Worm (Caenorhabditis elegans) whole organism, L4 larva: Measurements from ENCODE around the gene enu-3.2.

Source experiments
- F37D6.2 ChIP-seq: sonication (generic microtip); optimal IDR thresholded peaks from 2 replicates; lab custom pipeline; 2016; ENCODE audit warnings: mild to moderate bottlenecking, missing genetic modification characterization, missing compliant biosample characterization
- F49E8.2 ChIP-seq: sonication (generic microtip); optimal IDR thresholded peaks from 2 replicates; lab custom pipeline; 2016; ENCODE audit warnings: missing compliant biosample characterization, mild to moderate bottlenecking, missing genetic modification characterization, borderline replicate concordance
- Y105C5A.15 ChIP-seq: fragments of 200-800 bp; sonication (Bioruptor generic); IDR thresholded peaks from 2 replicates; pipeline ENCODE4 v1.3.6; 2022; ENCODE audit warnings: missing genetic modification characterization, missing compliant biosample characterization
- Y48G9A.11 ChIP-seq: fragments of 200-800 bp; sonication (Bioruptor generic); IDR thresholded peaks from 2 replicates; pipeline ENCODE4 v1.3.6; 2022; ENCODE audit warnings: missing genetic modification reagents, missing genetic modification characterization, missing compliant biosample characterization
- Y5F2A.4 ChIP-seq: fragments of 200-800 bp; sonication (Bioruptor generic); optimal IDR thresholded peaks from 2 replicates; lab custom pipeline; 2018; ENCODE audit warnings: mild to moderate bottlenecking, missing genetic modification characterization, missing compliant biosample characterization
- Y75B8A.6 ChIP-seq: fragments of 200-800 bp; sonication (Bioruptor generic); IDR thresholded peaks from 2 replicates; pipeline ENCODE4 v1.3.6; 2022; ENCODE audit warnings: missing genetic modification reagents, missing genetic modification characterization, missing compliant biosample characterization
- aha-1 ChIP-seq: fragments of 150-350 bp; peaks from one replicate; lab custom pipeline; 2014; ENCODE audit warnings: missing biosample characterization, missing genetic modification characterization
- aly-2 ChIP-seq: sonication (generic microtip); optimal IDR thresholded peaks from 2 replicates; lab custom pipeline; 2018; ENCODE audit warnings: missing biosample characterization, missing genetic modification characterization
- arid-1 ChIP-seq: fragments of 200-800 bp; sonication (Bioruptor generic); conservative IDR thresholded peaks from 2 replicates; pipeline ENCODE4 v1.3.6; 2022; ENCODE audit warnings: missing genetic modification reagents, missing genetic modification characterization, missing compliant biosample characterization
- attf-4 ChIP-seq: sonication (generic microtip); optimal IDR thresholded peaks from 3 replicates; lab custom pipeline; 2017; ENCODE audit warnings: missing biosample characterization, missing genetic modification characterization
- ceh-28 ChIP-seq: fragments of 150-350 bp; optimal IDR thresholded peaks from 2 replicates; lab custom pipeline; 2014; ENCODE audit warnings: missing biosample characterization, missing genetic modification reagents, missing genetic modification characterization
- ceh-44 ChIP-seq: fragments of 200-800 bp; sonication (Bioruptor generic); IDR thresholded peaks from 2 replicates; pipeline ENCODE4 v1.3.6; 2022; ENCODE audit warnings: missing genetic modification reagents, missing genetic modification characterization, missing compliant biosample characterization
- ces-1 ChIP-seq: fragments of 150-350 bp; sonication (generic microtip); optimal IDR thresholded peaks from 4 replicates; lab custom pipeline; 2014; ENCODE audit warnings: missing biosample characterization, missing genetic modification reagents, missing genetic modification characterization
- cey-2 ChIP-seq: sonication (generic microtip); optimal IDR thresholded peaks from 3 replicates; lab custom pipeline; 2017; ENCODE audit warnings: missing genetic modification characterization, mild to moderate bottlenecking, missing compliant biosample characterization, antibody characterized with exemption, borderline replicate concordance; ENCODE audit not compliant: insufficient read depth
- ctbp-1 ChIP-seq: fragments of 200-800 bp; sonication (Bioruptor generic); IDR thresholded peaks from 2 replicates; pipeline ENCODE4 v1.3.6; 2022; ENCODE audit warnings: missing genetic modification reagents, missing genetic modification characterization, missing compliant biosample characterization
- daf-16 ChIP-seq, 3 experiments: sonication (generic microtip); optimal IDR thresholded peaks; 2 replicates each; lab custom pipeline; 2016 to 2017; ENCODE audit warnings: missing genetic modification characterization in 3 of 3, missing genetic modification reagents in 3 of 3, mild to moderate bottlenecking in 2 of 3, missing compliant biosample characterization in 2 of 3, missing biosample characterization in 1 of 3, moderate library complexity in 1 of 3
- dmd-8 ChIP-seq: fragments of 200-800 bp; sonication (Bioruptor generic); IDR thresholded peaks from 2 replicates; pipeline ENCODE4 v1.3.6; 2022; ENCODE audit warnings: missing genetic modification characterization, missing compliant biosample characterization
- dmd-9 ChIP-seq: fragments of 200-800 bp; sonication (Bioruptor generic); IDR thresholded peaks from 2 replicates; pipeline ENCODE4 v1.3.6; 2022; ENCODE audit warnings: missing genetic modification reagents, missing genetic modification characterization, missing compliant biosample characterization
- dpl-1 ChIP-seq: fragments of 150-350 bp; optimal IDR thresholded peaks from 2 replicates; lab custom pipeline; 2014; ENCODE audit warnings: missing biosample characterization, missing genetic modification reagents, missing genetic modification characterization
- duxl-1 ChIP-seq: sonication (generic microtip); optimal IDR thresholded peaks from 2 replicates; lab custom pipeline; 2016; ENCODE audit warnings: mild to moderate bottlenecking, missing genetic modification characterization, moderate library complexity, missing compliant biosample characterization; ENCODE audit not compliant: poor library complexity
- dve-1 ChIP-seq: sonication (generic microtip); optimal IDR thresholded peaks from 2 replicates; lab custom pipeline; 2017; ENCODE audit warnings: antibody characterized with exemption, mild to moderate bottlenecking, missing genetic modification characterization, missing compliant biosample characterization; ENCODE audit not compliant: insufficient read depth
- egl-43 ChIP-seq: fragments of 200-800 bp; sonication (Bioruptor generic); IDR thresholded peaks from 2 replicates; pipeline ENCODE4 v1.3.6; 2022; ENCODE audit warnings: missing genetic modification reagents, missing genetic modification characterization, missing compliant biosample characterization
- fkh-10 ChIP-seq: fragments of 150-350 bp; optimal IDR thresholded peaks from 2 replicates; lab custom pipeline; 2014; ENCODE audit warnings: missing biosample characterization, missing genetic modification reagents, missing genetic modification characterization
- fos-1 ChIP-seq: fragments of 150-350 bp; optimal IDR thresholded peaks from 2 replicates; lab custom pipeline; 2014; ENCODE audit warnings: missing biosample characterization, missing genetic modification characterization
- hlh-11 ChIP-seq: fragments of 200-800 bp; sonication (Bioruptor generic); optimal IDR thresholded peaks from 2 replicates; lab custom pipeline; 2018; ENCODE audit warnings: mild to moderate bottlenecking, missing genetic modification characterization, missing compliant biosample characterization
- jun-1 ChIP-seq: fragments of 150-350 bp; optimal IDR thresholded peaks from 2 replicates; lab custom pipeline; 2014; ENCODE audit warnings: missing biosample characterization, missing genetic modification reagents, missing genetic modification characterization
- lin-1 ChIP-seq: fragments of 200-800 bp; sonication (Bioruptor generic); IDR thresholded peaks from 2 replicates; pipeline ENCODE4 v1.3.6; 2022; ENCODE audit warnings: missing genetic modification reagents, missing genetic modification characterization, missing compliant biosample characterization
- lsy-2 ChIP-seq, 2 experiments: fragments of 150-350 bp in 1 of 2; sonication (generic microtip) in 1 of 2; optimal IDR thresholded peaks; 2 replicates each; lab custom pipeline; 2014 to 2017; ENCODE audit warnings: missing biosample characterization in 2 of 2, missing genetic modification characterization in 2 of 2
- madf-5 ChIP-seq, 2 experiments: fragments of 200-800 bp; sonication (Bioruptor generic); IDR thresholded peaks; 2 replicates each; pipeline ENCODE4 v1.3.6; 2022; ENCODE audit warnings: missing compliant biosample characterization in 2 of 2, missing genetic modification characterization in 2 of 2
- madf-9 ChIP-seq: fragments of 200-800 bp; sonication (Bioruptor generic); conservative IDR thresholded peaks from 2 replicates; pipeline ENCODE4 v1.3.6; 2022; ENCODE audit warnings: missing genetic modification reagents, missing genetic modification characterization, missing compliant biosample characterization
- mdl-1 ChIP-seq, 2 experiments: fragments of 150-350 bp in 1 of 2; sonication (generic microtip) in 1 of 2; optimal IDR thresholded peaks; 2 replicates each; lab custom pipeline; 2014 to 2017; ENCODE audit warnings: missing biosample characterization in 2 of 2, missing genetic modification characterization in 2 of 2
- mxl-3 ChIP-seq: fragments of 200-800 bp; sonication (Bioruptor generic); optimal IDR thresholded peaks from 2 replicates; lab custom pipeline; 2018; ENCODE audit warnings: mild to moderate bottlenecking, missing genetic modification characterization, missing compliant biosample characterization
- nhr-10 ChIP-seq: fragments of 150-350 bp; optimal IDR thresholded peaks from 2 replicates; lab custom pipeline; 2014; ENCODE audit warnings: missing biosample characterization, missing genetic modification characterization
- nhr-102 ChIP-seq: sonication (generic microtip); optimal IDR thresholded peaks from 2 replicates; lab custom pipeline; 2016; ENCODE audit warnings: mild to moderate bottlenecking, missing genetic modification characterization, moderate library complexity, missing compliant biosample characterization
- nhr-11 ChIP-seq: fragments of 150-350 bp; optimal IDR thresholded peaks from 2 replicates; lab custom pipeline; 2014; ENCODE audit warnings: missing biosample characterization, missing genetic modification characterization
- nhr-111 ChIP-seq: fragments of 200-800 bp; sonication (Bioruptor generic); optimal IDR thresholded peaks from 2 replicates; lab custom pipeline; 2018; ENCODE audit warnings: mild to moderate bottlenecking, missing genetic modification characterization, missing compliant biosample characterization
- nhr-28 ChIP-seq: fragments of 150-350 bp; optimal IDR thresholded peaks from 2 replicates; lab custom pipeline; 2014; ENCODE audit warnings: missing biosample characterization, missing genetic modification characterization
- nhr-48 ChIP-seq: sonication (generic microtip); optimal IDR thresholded peaks from 2 replicates; lab custom pipeline; 2016; ENCODE audit warnings: mild to moderate bottlenecking, missing genetic modification characterization, missing compliant biosample characterization
- php-3 ChIP-seq: fragments of 200-800 bp; sonication (Bioruptor generic); IDR thresholded peaks from 2 replicates; pipeline ENCODE4 v1.3.6; 2022; ENCODE audit warnings: missing genetic modification reagents, missing genetic modification characterization, missing compliant biosample characterization
- set-16 ChIP-seq: fragments of 200-800 bp; sonication (Bioruptor generic); IDR thresholded peaks from 2 replicates; pipeline ENCODE4 v1.3.6; 2022; ENCODE audit warnings: missing genetic modification reagents, missing genetic modification characterization, missing compliant biosample characterization
- snpc-4 ChIP-seq: fragments of 150-350 bp; optimal IDR thresholded peaks from 2 replicates; lab custom pipeline; 2014; ENCODE audit warnings: missing biosample characterization, missing genetic modification characterization
- spr-3 ChIP-seq: fragments of 200-800 bp; sonication (Bioruptor generic); optimal IDR thresholded peaks from 2 replicates; lab custom pipeline; 2018; ENCODE audit warnings: mild to moderate bottlenecking, missing genetic modification characterization, missing compliant biosample characterization
- tra-1 ChIP-seq: fragments of 200-800 bp; sonication (Bioruptor generic); IDR thresholded peaks from 2 replicates; pipeline ENCODE4 v1.3.6; 2022; ENCODE audit warnings: missing genetic modification reagents, missing genetic modification characterization, missing compliant biosample characterization
- unc-130 ChIP-seq: sonication (generic microtip); optimal IDR thresholded peaks from 2 replicates; lab custom pipeline; 2016; ENCODE audit warnings: missing genetic modification reagents, missing genetic modification characterization, missing compliant biosample characterization
- unc-39 ChIP-seq: sonication (generic microtip); optimal IDR thresholded peaks from 2 replicates; lab custom pipeline; 2017; ENCODE audit warnings: missing biosample characterization, missing genetic modification characterization
- vab-7 ChIP-seq: fragments of 200-800 bp; sonication (Bioruptor generic); IDR thresholded peaks from 2 replicates; pipeline ENCODE4 v1.3.6; 2022; ENCODE audit warnings: missing genetic modification reagents, missing genetic modification characterization, missing compliant biosample characterization
- zag-1 ChIP-seq: fragments of 150-350 bp; optimal IDR thresholded peaks from 2 replicates; lab custom pipeline; 2014; ENCODE audit warnings: missing biosample characterization, missing genetic modification characterization
- ztf-7 ChIP-seq: fragments of 150-350 bp; optimal IDR thresholded peaks from 2 replicates; lab custom pipeline; 2014; ENCODE audit warnings: missing biosample characterization, missing genetic modification characterization

Gene enu-3.2

DNA sequence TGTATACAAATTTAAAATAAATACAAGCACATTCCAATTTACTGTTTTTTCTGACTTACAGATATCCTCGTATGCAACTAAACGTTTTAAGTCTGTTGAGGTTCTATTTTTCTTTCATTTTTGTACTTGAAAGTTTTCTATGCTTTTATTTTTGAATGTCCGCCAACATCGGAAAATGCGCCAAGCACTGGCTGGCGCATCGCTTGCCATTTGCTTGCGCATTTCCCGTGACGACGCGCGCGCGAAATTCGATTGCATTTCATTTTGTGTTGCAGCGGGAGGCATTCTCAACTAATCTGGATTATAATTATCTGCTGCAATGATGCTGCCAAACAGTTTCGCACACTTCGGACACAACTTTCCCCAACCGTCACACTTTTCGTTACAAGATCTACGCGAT is 28.1 kb downstream of the enu-3.2 start, which contains the start of gene fbxl-2 (continued):
- peak; percentile 55 for TF ChIP-seq nhr-111 (GFP tag; lab: Kevin White, UChicago)
- TF ChIP-seq nhr-102 (tag; lab: Kevin White, UChicago), result peak; percentile 96
- TF ChIP-seq aly-2 (tag; lab: Kevin White, UChicago), result no peak
- 0 out of 2 replicates have a peak, but pooled peaks have one; percentile 24 for TF ChIP-seq dmd-8 (GFP tag; lab: Robert Waterston, UW)
- TF ChIP-seq arid-1 (GFP tag; lab: Robert Waterston, UW), result peak; percentile 88

DNA sequence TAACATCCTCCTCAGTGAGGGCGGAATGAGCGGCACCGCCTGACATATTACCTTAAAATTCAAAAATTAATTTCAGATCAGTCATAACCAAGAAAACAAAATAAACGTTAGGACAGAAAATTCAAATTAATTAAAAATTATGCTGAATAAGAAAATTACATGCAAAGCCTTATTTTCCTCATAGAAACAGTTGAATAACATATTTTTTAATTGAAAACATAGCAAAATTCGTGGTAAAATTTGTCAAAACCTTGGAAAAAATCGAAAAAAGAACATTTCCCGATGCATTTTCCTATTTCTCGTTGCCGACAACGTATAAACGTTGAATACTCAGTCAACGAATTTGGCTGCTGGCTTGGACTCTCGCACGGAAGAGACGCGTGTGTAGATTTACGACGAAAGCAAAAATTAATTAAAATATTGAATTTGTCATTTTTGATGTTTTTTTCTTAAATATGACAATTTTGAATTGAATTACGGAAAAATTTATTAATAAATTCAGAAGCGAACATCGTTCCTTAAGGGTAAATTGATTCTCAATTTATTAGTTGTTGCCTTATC is 31.0 kb downstream of the enu-3.2 start, which contains the start of the genes rps-0 and rbg-3:
Gene rps-0 (minus strand): TSS at position 51 of the 561 bp plus-strand sequence.
Gene rbg-3 (plus strand): TSS at position 424 of the 561 bp plus-strand sequence.
- TF ChIP-seq mdl-1 (tag; optimal IDR thresholded peaks at IDR 0.05; lab: Kevin White, UChicago) (peak in 1 of 2 experiments; percentile 64), spr-3 (no peak), dpl-1 (GFP tag; lab: Kevin White, UChicago) (peak; percentile 93), madf-5 (GFP tag; IDR thresholded peaks at IDR 0.05; lab: Robert Waterston, UW) (no peak), unc-39 (no peak), madf-9 (GFP tag; lab: Robert Waterston, UW) (no peak), dmd-9 (GFP tag; lab: Robert Waterston, UW) (no peak), ctbp-1 (GFP tag; lab: Robert Waterston, UW) (peak; percentile 61; the same call in 1 of the 2 replicates), attf-4 (tag; lab: Kevin White, UChicago) (no peak), zag-1 (tag; lab: Kevin White, UChicago) (no peak), fos-1 (tag; lab: Kevin White, UChicago) (no peak), set-16 (GFP tag; lab: Robert Waterston, UW) (no peak), php-3 (no peak), nhr-102 (tag; lab: Kevin White, UChicago) (peak; percentile 82), Y105C5A.15 (no peak), fkh-10 (GFP tag; lab: Kevin White, UChicago) (peak; percentile 88), daf-16 (GFP tag; optimal IDR thresholded peaks at IDR 0.05; lab: Kevin White, UChicago) (peak in 1 of 2 experiments; percentile 33), daf-16 (tag; optimal IDR thresholded peaks at IDR 0.05; lab: Kevin White, UChicago) (peak; percentile 64), duxl-1 (tag; lab: Kevin White, UChicago) (peak; percentile 75), nhr-28 (tag; lab: Kevin White, UChicago) (peak; percentile 83), F37D6.2 (tag; lab: Kevin White, UChicago) (peak; percentile 80), aha-1 (peak; percentile 99), snpc-4 (no peak), egl-43 (GFP tag; lab: Robert Waterston, UW) (no peak), ceh-28 (no peak), ces-1 (GFP tag; lab: Kevin White, UChicago) (peak; percentile 68), mxl-3 (peak; percentile 31), lsy-2 (tag; optimal IDR thresholded peaks at IDR 0.05; lab: Kevin White, UChicago) (peak; percentile 84 to 98), nhr-10 (tag; lab: Kevin White, UChicago) (no peak), nhr-11 (tag; lab: Kevin White, UChicago) (peak; percentile 92), ceh-44 (no peak), lin-1 (GFP tag; lab: Robert Waterston, UW) (no peak), jun-1 (tag; lab: Kevin White, UChicago) (no peak), tra-1 (no peak), Y75B8A.6 (GFP tag; lab: Robert Waterston, UW) (no peak), hlh-11 (tag; lab: Kevin White, UChicago) (peak; percentile 83), dve-1 (peak; percentile 97), unc-130 (GFP tag; lab: Kevin White, UChicago) (peak; percentile 67), vab-7 (GFP tag; lab: Robert Waterston, UW) (0 out of 2 replicates have a peak, but pooled peaks have one; percentile 38), Y5F2A.4 (GFP tag; lab: Kevin White, UChicago) (no peak), F49E8.2 (tag; lab: Kevin White, UChicago) (no peak), dmd-8 (GFP tag; lab: Robert Waterston, UW) (no peak), nhr-48 (tag; lab: Kevin White, UChicago) (peak; percentile 46), Y48G9A.11 (GFP tag; lab: Robert Waterston, UW) (no peak), cey-2 (no peak), ztf-7 (peak; percentile 89)
